Worm (Caenorhabditis elegans) whole organism, midembryonic: ENCODE measurements around the gene F54D10.7.

Source experiments
- T22C8.4 ChIP-seq: fragments of 200-800 bp; sonication (Bioruptor generic); IDR thresholded peaks from 2 replicates; pipeline ENCODE4 v1.3.6; 2022; ENCODE audit warnings: missing genetic modification characterization, missing compliant biosample characterization
- cog-1 ChIP-seq: sonication (generic microtip); optimal IDR thresholded peaks from 2 replicates; lab custom pipeline; 2016; ENCODE audit warnings: missing genetic modification characterization, missing compliant biosample characterization
- flt-1 ChIP-seq: fragments of 200-800 bp; sonication (Bioruptor generic); IDR thresholded peaks from 2 replicates; pipeline ENCODE4 v1.3.6; 2022; ENCODE audit warnings: missing genetic modification characterization, missing compliant biosample characterization
- klf-2 ChIP-seq: fragments of 200-800 bp; sonication (Bioruptor generic); conservative IDR thresholded peaks from 2 replicates; pipeline ENCODE4 v1.3.6; 2022; ENCODE audit warnings: missing genetic modification reagents, missing genetic modification characterization, missing compliant biosample characterization
- med-1 ChIP-seq: sonication (generic microtip); optimal IDR thresholded peaks from 2 replicates; lab custom pipeline; 2017; ENCODE audit warnings: missing genetic modification characterization, mild to moderate bottlenecking, missing compliant biosample characterization, antibody characterized with exemption, missing genetic modification reagents; ENCODE audit not compliant: insufficient read depth
- ref-1 ChIP-seq: fragments of 200-800 bp; sonication (Bioruptor generic); conservative IDR thresholded peaks from 2 replicates; pipeline ENCODE4 v1.3.6; 2022; ENCODE audit warnings: missing genetic modification reagents, missing genetic modification characterization, missing compliant biosample characterization
- tab-1 ChIP-seq: fragments of 200-800 bp; sonication (Bioruptor generic); IDR thresholded peaks from 2 replicates; pipeline ENCODE4 v1.3.6; 2022; ENCODE audit warnings: missing genetic modification characterization, missing compliant biosample characterization
- ztf-23 ChIP-seq: fragments of 200-800 bp; sonication (Bioruptor generic); IDR thresholded peaks from 2 replicates; pipeline ENCODE4 v1.3.6; 2022; ENCODE audit warnings: missing genetic modification reagents, missing genetic modification characterization, missing compliant biosample characterization
- ztf-29 ChIP-seq: fragments of 200-800 bp; sonication (Bioruptor generic); IDR thresholded peaks from 2 replicates; pipeline ENCODE4 v1.3.6; 2022; ENCODE audit warnings: missing genetic modification reagents, missing genetic modification characterization, missing compliant biosample characterization

The F54D10.7 gene

ce11 chrII:3821248-3821647 lies at the start of gene F54D10.7:
Gene F54D10.7, minus strand, starts transcription at chrII:3821296.
- TF ChIP-seq T22C8.4 (GFP tag; lab: Robert Waterston, UW) (no peak), flt-1 (GFP tag; lab: Robert Waterston, UW) (no peak), cog-1 (tag; lab: Kevin White, UChicago) (no peak), ztf-23 (GFP tag; lab: Robert Waterston, UW) (no peak), ref-1 (GFP tag; lab: Robert Waterston, UW) (no peak), tab-1 (GFP tag; lab: Robert Waterston, UW) (no peak), med-1 (GFP tag; lab: Kevin White, UChicago) (no peak), ztf-29 (no peak), klf-2 (GFP tag; lab: Robert Waterston, UW) (no peak)

- no peak for TF ChIP-seq tab-1 (GFP tag; lab: Robert Waterston, UW)
- TF ChIP-seq ref-1 (GFP tag; lab: Robert Waterston, UW): no peak
- TF ChIP-seq klf-2 (GFP tag; lab: Robert Waterston, UW): no peak
Observed at ce11 chrII:3869601-3870000, 48.5 kb upstream of the F54D10.7 start, which contains the start of gene oac-10. Gene oac-10, plus strand, starts transcription at chrII:3869901.

ce11 chrII:3864652-3865051 lies 43.6 kb upstream of the F54D10.7 start, which contains the start of gene nhr-261:
Gene nhr-261, minus strand, starts transcription at chrII:3864752.
- TF ChIP-seq T22C8.4 (GFP tag; lab: Robert Waterston, UW): no peak
- TF ChIP-seq flt-1 (GFP tag; lab: Robert Waterston, UW): no peak
- TF ChIP-seq tab-1 (GFP tag; lab: Robert Waterston, UW): no peak
- TF ChIP-seq med-1 (GFP tag; lab: Kevin White, UChicago): no peak

- TF ChIP-seq T22C8.4 (GFP tag; lab: Robert Waterston, UW) (no peak), klf-2 (GFP tag; lab: Robert Waterston, UW) (no peak), tab-1 (GFP tag; lab: Robert Waterston, UW) (no peak), ztf-29 (no peak), ztf-23 (GFP tag; lab: Robert Waterston, UW) (no peak), ref-1 (GFP tag; lab: Robert Waterston, UW) (no peak), med-1 (GFP tag; lab: Kevin White, UChicago) (no peak), cog-1 (tag; lab: Kevin White, UChicago) (no peak), flt-1 (GFP tag; lab: Robert Waterston, UW) (no peak)
Observed at ce11 chrII:3862053-3862452, 41.0 kb upstream of the F54D10.7 start.

ce11 chrII:3860826-3861225 lies 39.7 kb upstream of the F54D10.7 start, which contains the start of gene oac-11:
Gene oac-11, minus strand, starts transcription at chrII:3860926.
- TF ChIP-seq ztf-29 (no peak), T22C8.4 (GFP tag; lab: Robert Waterston, UW) (no peak), ref-1 (GFP tag; lab: Robert Waterston, UW) (no peak), tab-1 (GFP tag; lab: Robert Waterston, UW) (no peak), cog-1 (tag; lab: Kevin White, UChicago) (no peak), med-1 (GFP tag; lab: Kevin White, UChicago) (no peak), flt-1 (GFP tag; lab: Robert Waterston, UW) (no peak), klf-2 (GFP tag; lab: Robert Waterston, UW) (no peak), ztf-23 (GFP tag; lab: Robert Waterston, UW) (no peak)

- no peak for TF ChIP-seq klf-2 (GFP tag; lab: Robert Waterston, UW)
- no peak for TF ChIP-seq T22C8.4 (GFP tag; lab: Robert Waterston, UW)
- TF ChIP-seq flt-1 (GFP tag; lab: Robert Waterston, UW): no peak
- no peak for TF ChIP-seq med-1 (GFP tag; lab: Kevin White, UChicago)
- no peak for TF ChIP-seq cog-1 (tag; lab: Kevin White, UChicago)
- no peak for TF ChIP-seq tab-1 (GFP tag; lab: Robert Waterston, UW)
- TF ChIP-seq ztf-23 (GFP tag; lab: Robert Waterston, UW): no peak
- TF ChIP-seq ref-1 (GFP tag; lab: Robert Waterston, UW): no peak
- TF ChIP-seq ztf-29: no peak
Observed at ce11 chrII:3852654-3853053, 31.6 kb upstream of the F54D10.7 start, which contains the start of gene nhr-257. Gene nhr-257, plus strand, starts transcription at chrII:3852954.

ce11 chrII:3850655-3851054 lies 29.6 kb upstream of the F54D10.7 start, which contains the start of gene nhr-72:
Gene nhr-72, minus strand, starts transcription at chrII:3850755.
- TF ChIP-seq tab-1 (GFP tag; lab: Robert Waterston, UW) (no peak), cog-1 (tag; lab: Kevin White, UChicago) (no peak)

ce11 chrII:3846028-3846427 lies 24.9 kb upstream of the F54D10.7 start, which contains the start of gene C17A2.2:
Gene C17A2.2, plus strand, starts transcription at chrII:3846328.
- TF ChIP-seq klf-2 (GFP tag; lab: Robert Waterston, UW): no peak
- TF ChIP-seq med-1 (GFP tag; lab: Kevin White, UChicago): no peak
- no peak for TF ChIP-seq tab-1 (GFP tag; lab: Robert Waterston, UW)
- TF ChIP-seq T22C8.4 (GFP tag; lab: Robert Waterston, UW): no peak
- TF ChIP-seq cog-1 (tag; lab: Kevin White, UChicago): no peak
- no peak for TF ChIP-seq ref-1 (GFP tag; lab: Robert Waterston, UW)
- no peak for TF ChIP-seq ztf-29
- no peak for TF ChIP-seq ztf-23 (GFP tag; lab: Robert Waterston, UW)
- TF ChIP-seq flt-1 (GFP tag; lab: Robert Waterston, UW): no peak

ce11 chrII:3843305-3843704 lies 22.2 kb upstream of the F54D10.7 start, which contains the start of the genes C17A2.7 and C17A2.3:
Gene C17A2.7, minus strand, starts transcription at chrII:3843405.
Gene C17A2.3, plus strand, starts transcription at chrII:3843609.
- TF ChIP-seq ref-1 (GFP tag; lab: Robert Waterston, UW) (no peak), med-1 (GFP tag; lab: Kevin White, UChicago) (no peak), flt-1 (GFP tag; lab: Robert Waterston, UW) (no peak), ztf-29 (no peak), ztf-23 (GFP tag; lab: Robert Waterston, UW) (no peak)
